Fruit fly (Drosophila melanogaster) Kc167 (cell line): ENCODE measurements around the gene Arfrp1.

Experiments used
- Myc ChIP-seq: fragments of >200 bp; optimal IDR thresholded peaks from 2 replicates; lab custom pipeline; 2017; ENCODE audit warnings: missing external identifiers
- h ChIP-seq: fragments of >200 bp; optimal IDR thresholded peaks from 3 replicates; lab custom pipeline; 2018; ENCODE audit warnings: missing external identifiers
- insv ChIP-seq: fragments of >200 bp; optimal IDR thresholded peaks from 3 replicates; lab custom pipeline; 2018; ENCODE audit warnings: missing external identifiers
- psq ChIP-seq: fragments of >200 bp; optimal IDR thresholded peaks from 2 replicates; lab custom pipeline; 2017; ENCODE audit warnings: missing external identifiers
- ttk ChIP-seq: sonication (Bioruptor generic); optimal IDR thresholded peaks from 2 replicates; lab custom pipeline; 2017; ENCODE audit warnings: missing external identifiers

DNA sequence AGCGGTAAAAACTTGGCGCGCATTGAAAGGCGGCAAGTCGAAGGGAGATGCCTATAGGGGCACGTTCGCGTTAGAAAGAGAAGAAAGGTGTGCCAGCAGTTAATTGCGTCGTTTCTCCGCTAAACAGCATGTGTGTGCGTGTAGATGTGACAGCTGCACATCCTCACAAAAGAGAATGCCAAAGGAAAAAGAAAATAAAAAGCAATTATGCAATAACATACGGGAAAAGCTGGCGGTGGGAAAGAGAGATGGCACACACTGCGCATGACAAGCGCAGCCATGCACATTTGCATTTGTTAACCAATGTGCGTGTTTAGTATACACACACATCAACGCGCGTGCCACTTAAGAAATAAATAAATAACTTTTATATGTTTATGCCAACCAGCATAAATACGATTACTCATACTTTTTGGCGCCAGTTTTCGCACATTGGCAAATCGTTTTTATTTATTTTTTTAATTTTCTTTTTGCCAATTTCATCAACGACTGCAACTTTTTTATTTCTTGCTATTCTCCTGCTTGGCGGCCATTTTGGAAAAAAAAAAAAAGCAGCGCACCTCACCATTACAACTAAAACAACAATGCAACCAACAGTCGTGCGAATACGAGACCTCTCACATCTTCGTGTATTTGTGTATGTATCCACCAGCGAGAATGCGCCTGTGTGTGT lies 49.0 kb downstream of the Arfrp1 start:
- no peak for TF ChIP-seq Myc (lab: Kevin White, UChicago)
- no peak for TF ChIP-seq insv (lab: Kevin White, UChicago)
- no peak for TF ChIP-seq ttk (lab: Kevin White, UChicago)
- TF ChIP-seq h (lab: Kevin White, UChicago) = no peak
- TF ChIP-seq psq (lab: Kevin White, UChicago) = no peak
